Worm (Caenorhabditis elegans): Measurements from ENCODE around the gene svh-5.
A peak's percentile ranks its signal among the peaks of the same experiment; 100 is the strongest.

Gene svh-5

DNA sequence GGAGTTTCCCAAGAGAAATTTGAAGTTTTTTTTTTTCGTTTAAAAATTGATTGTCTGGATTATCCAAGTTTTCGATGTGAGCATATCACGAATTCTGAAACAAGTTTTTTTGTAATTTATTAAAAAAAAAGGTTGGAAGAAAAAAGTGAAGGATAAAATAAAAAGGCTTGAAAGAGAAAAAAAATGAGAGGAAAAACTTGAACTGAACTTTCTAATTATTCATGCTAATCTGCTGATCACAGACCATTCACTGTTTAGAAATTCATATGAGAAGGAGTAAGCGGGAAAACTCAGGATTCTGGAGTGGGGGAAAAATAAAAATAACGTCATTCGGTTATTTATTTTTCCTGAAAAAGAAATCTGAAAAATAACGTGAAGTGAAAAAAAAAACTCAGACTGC lies at the start of gene svh-5:
Gene svh-5, minus strand, starts transcription at position 101 of the 400 bp plus-strand sequence.
- TF ChIP-seq efl-1 (optimal IDR thresholded peaks at IDR 0.05) (no peak), efl-1 (GFP tag; optimal IDR thresholded peaks at IDR 0.05 in 1 of 2) (peak in 1 of 2 experiments; percentile 17), hlh-4 (tag; optimal IDR thresholded peaks at IDR 0.05) (no peak)

DNA sequence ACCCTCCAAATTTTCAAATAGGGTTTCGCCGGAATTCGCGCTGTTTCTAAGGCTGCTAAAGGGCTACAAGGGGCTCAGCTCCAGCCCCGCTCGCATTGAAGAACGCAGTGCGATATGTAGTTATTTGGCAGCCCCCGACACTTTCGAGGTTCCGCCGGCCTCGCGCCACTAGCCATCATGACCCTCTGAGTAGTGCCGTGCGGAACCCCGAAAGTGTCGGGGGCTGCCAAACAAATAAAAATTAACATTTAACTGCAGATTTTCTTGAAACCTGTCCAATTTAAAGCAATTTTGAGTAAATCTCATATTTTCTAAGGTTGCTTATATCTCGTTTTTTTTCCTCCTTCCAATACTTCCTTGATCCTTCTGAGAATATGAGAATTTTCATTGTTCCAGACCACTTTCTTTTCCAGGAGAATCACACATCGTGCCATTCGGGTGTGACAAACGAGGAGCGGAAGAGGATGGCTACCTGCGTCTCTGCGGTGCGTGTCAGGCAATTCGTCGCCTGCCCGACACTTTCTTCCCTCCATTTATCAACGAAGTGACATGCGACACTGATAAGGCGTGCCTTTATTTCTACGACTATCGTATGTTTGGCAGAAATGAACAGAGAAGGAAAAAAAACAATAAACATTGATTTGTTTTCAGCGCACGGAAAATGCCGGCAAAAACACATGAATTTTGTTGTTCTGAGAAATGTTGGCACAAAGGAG lies 46.2 kb upstream of the svh-5 start:
- TF ChIP-seq elt-3 (tag; optimal IDR thresholded peaks at IDR 0.05) = peak in 2 of 6 experiments; percentile 17 to 25
- peak; percentile 49 for TF ChIP-seq blmp-1 (tag; optimal IDR thresholded peaks at IDR 0.05)
- peak in 1 of 2 experiments; percentile 55 for TF ChIP-seq lin-35 (GFP tag; optimal IDR thresholded peaks at IDR 0.05)
- TF ChIP-seq pag-3 (tag; optimal IDR thresholded peaks at IDR 0.05; ENCODE audit: borderline replicate concordance, insufficient read depth) = peak; percentile 18
- TF ChIP-seq mdl-1 (tag; optimal IDR thresholded peaks at IDR 0.05) = peak in 1 of 2 experiments; percentile 31
- TF ChIP-seq unc-130 (tag; optimal IDR thresholded peaks at IDR 0.05) = no peak
- no peak for TF ChIP-seq tlp-1 (tag; optimal IDR thresholded peaks at IDR 0.05)
- peak; percentile 20 for TF ChIP-seq nhr-20 (tag; optimal IDR thresholded peaks at IDR 0.05)
- TF ChIP-seq lin-14 (GFP tag; optimal IDR thresholded peaks at IDR 0.05) = peak; percentile 66
- no peak for TF ChIP-seq isw-1 (GFP tag; IDR thresholded peaks at IDR 0.05)
- TF ChIP-seq swsn-7 (tag; optimal IDR thresholded peaks at IDR 0.05) = no peak
- peak; percentile 79 for TF ChIP-seq elt-2 (tag; optimal IDR thresholded peaks at IDR 0.05)

DNA sequence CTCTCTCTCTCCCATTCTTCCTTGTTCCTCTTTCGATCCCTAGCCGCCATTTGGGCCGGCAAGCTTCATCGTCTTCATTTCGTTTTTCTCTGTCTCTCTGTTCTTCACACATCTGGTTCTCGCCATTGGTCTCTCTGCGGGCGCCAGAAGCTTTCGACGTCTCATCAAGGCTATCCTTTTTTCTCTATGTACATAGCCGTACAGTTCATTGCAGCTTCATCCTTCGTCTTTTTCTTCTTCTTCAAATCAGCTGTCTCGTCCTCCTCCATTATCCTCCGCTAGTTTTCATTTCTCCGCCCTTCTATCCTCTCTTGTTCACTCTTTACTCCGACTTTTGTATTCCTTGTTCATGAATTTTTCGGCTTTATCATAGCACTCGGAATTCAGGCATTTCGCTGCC lies 43.0 kb upstream of the svh-5 start, which contains the start of gene F39D8.3:
Gene F39D8.3, plus strand, starts transcription at position 301 of the 400 bp plus-strand sequence.
- TF ChIP-seq nhr-84 (tag; optimal IDR thresholded peaks at IDR 0.05) = no peak
- peak; percentile 25 for TF ChIP-seq blmp-1 (tag; optimal IDR thresholded peaks at IDR 0.05)

DNA sequence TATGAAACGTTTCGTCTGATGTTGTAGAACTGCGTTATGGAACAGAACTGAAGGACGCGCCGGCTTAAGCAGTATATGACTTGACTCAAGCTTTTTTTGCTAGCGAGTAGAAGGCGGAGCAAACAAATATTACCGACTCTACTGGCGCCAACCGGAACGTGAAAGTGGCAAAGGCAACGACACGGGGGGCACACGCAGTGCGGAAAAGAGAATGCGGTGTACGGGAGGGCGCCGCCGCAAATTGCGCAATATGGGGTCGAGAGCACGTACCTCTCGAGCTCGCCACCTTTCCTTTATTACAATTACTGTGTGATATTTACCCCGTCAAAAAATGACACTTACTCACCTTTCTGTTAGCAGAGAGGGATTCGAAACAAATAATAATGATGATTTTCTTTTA lies 37.6 kb upstream of the svh-5 start, which contains the start of gene pqn-36:
Gene pqn-36, minus strand, starts transcription at position 268 of the 400 bp plus-strand sequence.
- TF ChIP-seq unc-98 (GFP tag; IDR thresholded peaks at IDR 0.05) (no peak), fkh-10 (GFP tag; optimal IDR thresholded peaks at IDR 0.05) (no peak), efl-1 (optimal IDR thresholded peaks at IDR 0.05) (no peak), efl-1 (GFP tag; optimal IDR thresholded peaks at IDR 0.05 in 1 of 2) (peak in 1 of 2 experiments; percentile 57), nhr-85 (tag) (no peak), snu-23 (GFP tag; optimal IDR thresholded peaks at IDR 0.05) (no peak), nhr-90 (tag; optimal IDR thresholded peaks at IDR 0.05; ENCODE audit: poor library complexity) (no peak), xbp-1 (tag; optimal IDR thresholded peaks at IDR 0.05) (no peak), nhr-28 (tag; optimal IDR thresholded peaks at IDR 0.05) (no peak), sup-37 (GFP tag; optimal IDR thresholded peaks at IDR 0.05) (no peak)

DNA sequence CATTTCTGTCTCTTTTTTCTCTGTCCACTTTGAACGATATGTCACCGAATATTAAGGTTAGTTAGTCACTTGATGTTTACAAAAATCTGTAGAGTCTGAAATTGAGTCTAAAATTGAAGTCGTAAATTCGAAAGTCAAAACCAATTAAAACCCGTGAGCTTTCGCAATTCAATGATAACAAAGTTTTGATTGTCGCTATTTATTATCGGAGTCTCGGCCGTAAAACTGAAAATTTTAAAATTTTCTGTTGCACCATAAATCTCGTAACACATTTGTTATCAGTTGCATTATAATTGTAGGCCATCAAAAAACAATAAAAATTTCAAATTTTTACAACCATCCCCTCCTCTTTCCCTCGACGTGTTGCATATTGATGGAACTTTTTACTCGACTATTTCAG lies 31.0 kb upstream of the svh-5 start:
- TF ChIP-seq tlp-1 (tag; optimal IDR thresholded peaks at IDR 0.05) (peak; percentile 88), efl-1 (optimal IDR thresholded peaks at IDR 0.05) (no peak), efl-1 (GFP tag; optimal IDR thresholded peaks at IDR 0.05 in 1 of 2) (peak in 1 of 2 experiments; percentile 35), nhr-20 (tag; optimal IDR thresholded peaks at IDR 0.05) (no peak), ceh-8 (GFP tag; optimal IDR thresholded peaks at IDR 0.05) (no peak), ceh-90 (tag; optimal IDR thresholded peaks at IDR 0.05) (no peak), elt-2 (tag; optimal IDR thresholded peaks at IDR 0.05) (peak; percentile 92), ceh-88 (GFP tag; IDR thresholded peaks at IDR 0.05) (no peak)

DNA sequence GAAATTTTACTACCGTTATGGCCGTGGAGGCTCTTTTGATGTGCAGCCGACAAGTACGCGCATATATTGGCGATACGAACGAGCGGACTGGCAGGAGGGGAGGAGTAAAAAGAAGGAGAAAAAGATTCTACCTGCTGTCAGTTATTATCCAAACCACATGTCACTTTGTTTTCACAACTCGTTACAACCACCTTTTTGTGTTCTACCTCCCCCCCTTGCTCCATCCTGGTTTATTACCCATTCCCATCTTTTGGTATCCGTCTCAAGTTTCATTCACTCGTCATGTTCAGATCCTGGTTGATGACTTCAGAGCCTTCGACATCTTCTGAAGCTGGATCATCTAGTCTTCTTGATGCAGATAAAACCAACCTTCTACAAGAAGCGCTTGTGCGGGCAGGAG lies 30.0 kb upstream of the svh-5 start, which contains the start of gene psa-3:
Gene psa-3, plus strand, starts transcription at position 301 of the 400 bp plus-strand sequence.
- TF ChIP-seq elt-2 (tag; optimal IDR thresholded peaks at IDR 0.05) (no peak), ceh-8 (GFP tag; optimal IDR thresholded peaks at IDR 0.05) (no peak), efl-1 (optimal IDR thresholded peaks at IDR 0.05) (no peak), efl-1 (GFP tag; optimal IDR thresholded peaks at IDR 0.05 in 1 of 2) (peak in 1 of 2 experiments; percentile 63)

DNA sequence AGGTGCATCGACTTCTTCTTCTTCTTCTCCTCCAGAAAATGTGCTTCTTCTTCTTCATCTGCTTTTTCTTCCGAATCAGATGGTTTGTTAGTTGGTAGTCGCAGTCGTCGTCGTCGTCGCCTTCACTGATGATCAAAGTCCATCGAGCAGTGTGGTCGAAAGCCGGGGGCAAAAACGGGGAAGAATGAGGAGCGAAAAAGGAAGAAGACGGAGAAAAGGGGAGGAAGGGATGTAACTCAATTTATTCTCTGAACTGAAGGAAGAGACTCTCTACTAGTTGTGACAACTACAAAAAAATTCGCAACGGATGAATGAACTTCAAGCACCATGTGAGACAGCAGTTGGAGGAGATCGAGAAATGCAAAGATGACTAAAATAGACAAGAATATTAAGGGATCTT lies 18.1 kb upstream of the svh-5 start:
- TF ChIP-seq sox-4 (tag; optimal IDR thresholded peaks at IDR 0.05) (no peak), elt-3 (tag; optimal IDR thresholded peaks at IDR 0.05) (no peak), efl-3 (GFP tag; optimal IDR thresholded peaks at IDR 0.05) (no peak), fkh-8 (tag; optimal IDR thresholded peaks at IDR 0.05) (no peak), tbx-2 (tag; optimal IDR thresholded peaks at IDR 0.05) (peak; percentile 4), unc-86 (tag; optimal IDR thresholded peaks at IDR 0.05) (peak; percentile 21), zag-1 (tag; optimal IDR thresholded peaks at IDR 0.05) (peak; percentile 8), nhr-11 (tag; optimal IDR thresholded peaks at IDR 0.05) (no peak), vab-15 (tag; optimal IDR thresholded peaks at IDR 0.05) (no peak), mep-1 (tag; optimal IDR thresholded peaks at IDR 0.05) (no peak), nhr-71 (tag; optimal IDR thresholded peaks at IDR 0.05) (peak; percentile 54), ceh-82 (tag; optimal IDR thresholded peaks at IDR 0.05) (peak in 1 of 3 experiments; percentile 18), nhr-47 (tag; optimal IDR thresholded peaks at IDR 0.05) (peak; percentile 45), nhr-84 (tag; optimal IDR thresholded peaks at IDR 0.05) (no peak)

Data from whole organism, L1 larva.